Worm (Caenorhabditis elegans) whole organism, young adult: ENCODE data around the gene W08G11.5.
"Not testable (repeated sequence)": the region's sequence is repeated elsewhere in the genome, so short reads cannot be mapped to it uniquely, and the experiment has no call there.

ENCODE experiments used
- B0035.1 ChIP-seq: sonication (generic microtip); optimal IDR thresholded peaks from 2 replicates; lab custom pipeline; 2016; ENCODE audit warnings: missing genetic modification characterization, mild to moderate bottlenecking, missing compliant biosample characterization, missing genotype, missing genetic modification reagents
- B0261.1 ChIP-seq: sonication (generic microtip); optimal IDR thresholded peaks from 2 replicates; lab custom pipeline; 2016; ENCODE audit warnings: mild to moderate bottlenecking, missing genetic modification characterization, moderate library complexity, missing compliant biosample characterization
- D2030.7 ChIP-seq: fragments of 200-800 bp; sonication (Bioruptor generic); IDR thresholded peaks from 2 replicates; pipeline ENCODE4 v1.3.6; 2022; ENCODE audit warnings: missing genetic modification reagents, missing genetic modification characterization, missing compliant biosample characterization
- F23B12.7 ChIP-seq: sonication (generic microtip); optimal IDR thresholded peaks from 2 replicates; lab custom pipeline; 2017; ENCODE audit warnings: missing genetic modification characterization, mild to moderate bottlenecking, missing compliant biosample characterization, antibody characterized with exemption, moderate library complexity; ENCODE audit not compliant: insufficient read depth
- F49E8.2 ChIP-seq: sonication (generic microtip); optimal IDR thresholded peaks from 3 replicates; lab custom pipeline; 2017; ENCODE audit warnings: missing genetic modification characterization, mild to moderate bottlenecking, missing compliant biosample characterization, antibody characterized with exemption, moderate library complexity; ENCODE audit not compliant: insufficient read depth
- Y56A3A.18 ChIP-seq: fragments of 200-800 bp; sonication (Bioruptor generic); IDR thresholded peaks from 2 replicates; pipeline ENCODE4 v1.3.6; 2022; ENCODE audit warnings: missing genetic modification reagents, missing genetic modification characterization, missing compliant biosample characterization
- aptf-2 ChIP-seq: fragments of 200-800 bp; sonication (Bioruptor generic); conservative IDR thresholded peaks from 2 replicates; pipeline ENCODE4 v1.3.6; 2022; ENCODE audit warnings: missing genetic modification reagents, missing genetic modification characterization, missing compliant biosample characterization
- athp-1 ChIP-seq: sonication (generic microtip); optimal IDR thresholded peaks from 2 replicates; lab custom pipeline; 2017; ENCODE audit warnings: mild to moderate bottlenecking, missing genetic modification characterization, missing compliant biosample characterization
- attf-6 ChIP-seq: fragments of 200-800 bp; sonication (Bioruptor generic); IDR thresholded peaks from 2 replicates; pipeline ENCODE4 v1.3.6; 2022; ENCODE audit warnings: missing genetic modification reagents, missing genetic modification characterization, missing compliant biosample characterization
- cebp-2 ChIP-seq: fragments of 200-800 bp; sonication (Bioruptor generic); IDR thresholded peaks from 2 replicates; pipeline ENCODE4 v1.3.6; 2022; ENCODE audit warnings: missing genetic modification characterization, missing compliant biosample characterization
- ceh-100 ChIP-seq: fragments of 200-800 bp; sonication (Bioruptor generic); IDR thresholded peaks from 2 replicates; pipeline ENCODE4 v1.3.6; 2022; ENCODE audit warnings: missing genetic modification reagents, missing genetic modification characterization, missing compliant biosample characterization
- chd-7 ChIP-seq: sonication (generic microtip); optimal IDR thresholded peaks from 2 replicates; lab custom pipeline; 2016; ENCODE audit warnings: mild to moderate bottlenecking, missing genetic modification characterization, moderate library complexity, missing compliant biosample characterization
- die-1 ChIP-seq: sonication (generic microtip); optimal IDR thresholded peaks from 2 replicates; lab custom pipeline; 2016; ENCODE audit warnings: missing genotype, mild to moderate bottlenecking, missing genetic modification characterization, missing compliant biosample characterization
- dox-1 ChIP-seq: fragments of 200-800 bp; sonication (Bioruptor generic); IDR thresholded peaks from 2 replicates; pipeline ENCODE4 v1.3.6; 2022; ENCODE audit warnings: missing genetic modification reagents, missing genetic modification characterization, missing compliant biosample characterization
- efl-1 ChIP-seq: fragments of 150-350 bp; optimal IDR thresholded peaks from 2 replicates; lab custom pipeline; 2014; ENCODE audit warnings: missing biosample characterization, missing genetic modification reagents, missing genetic modification characterization
- egrh-3 ChIP-seq: fragments of 200-800 bp; sonication (Bioruptor generic); IDR thresholded peaks from 2 replicates; pipeline ENCODE4 v1.3.6; 2022; ENCODE audit warnings: missing genetic modification reagents, missing genetic modification characterization, missing compliant biosample characterization
- hmg-1.2 ChIP-seq: fragments of 200-800 bp; sonication (Bioruptor generic); IDR thresholded peaks from 2 replicates; pipeline ENCODE4 v1.3.6; 2022; ENCODE audit warnings: missing genetic modification reagents, missing genetic modification characterization, missing compliant biosample characterization
- hsf-1 ChIP-seq: fragments of 200-800 bp; sonication (Bioruptor generic); IDR thresholded peaks from 2 replicates; pipeline ENCODE4 v1.3.6; 2022; ENCODE audit warnings: missing genetic modification reagents, missing genetic modification characterization, missing compliant biosample characterization
- let-607 ChIP-seq, 2 experiments: fragments of 200-800 bp in 1 of 2; sonication (Bioruptor generic) in 1 of 2; sonication (generic microtip) in 1 of 2; optimal IDR thresholded peaks; 2 replicates each; lab custom pipeline; 2016 to 2018; ENCODE audit warnings: mild to moderate bottlenecking in 2 of 2, missing compliant biosample characterization in 2 of 2, missing genetic modification characterization in 2 of 2, moderate library complexity in 2 of 2, missing genotype in 1 of 2
- lin-26 ChIP-seq: fragments of 200-800 bp; sonication (Bioruptor generic); IDR thresholded peaks from 2 replicates; pipeline ENCODE4 v1.3.6; 2022; ENCODE audit warnings: missing genetic modification reagents, missing genetic modification characterization, missing compliant biosample characterization
- lin-40 ChIP-seq: sonication (generic microtip); optimal IDR thresholded peaks from 2 replicates; lab custom pipeline; 2016; ENCODE audit warnings: missing genetic modification characterization, mild to moderate bottlenecking, missing compliant biosample characterization, missing genotype, missing genetic modification reagents
- madf-10 ChIP-seq: sonication (generic microtip); optimal IDR thresholded peaks from 2 replicates; lab custom pipeline; 2016; ENCODE audit warnings: mild to moderate bottlenecking, missing genetic modification characterization, missing compliant biosample characterization
- mcd-1 ChIP-seq: fragments of 200-800 bp; sonication (Bioruptor generic); IDR thresholded peaks from 2 replicates; pipeline ENCODE4 v1.3.6; 2022; ENCODE audit warnings: missing genetic modification reagents, missing genetic modification characterization, missing compliant biosample characterization
- mxl-1 ChIP-seq: sonication (generic microtip); optimal IDR thresholded peaks from 2 replicates; lab custom pipeline; 2016; ENCODE audit warnings: missing genetic modification characterization, missing compliant biosample characterization
- nfyb-1 ChIP-seq: fragments of 200-800 bp; sonication (Bioruptor generic); IDR thresholded peaks from 2 replicates; pipeline ENCODE4 v1.3.6; 2022; ENCODE audit warnings: missing genetic modification reagents, missing genetic modification characterization, missing compliant biosample characterization
- nhr-80 ChIP-seq: sonication (generic microtip); optimal IDR thresholded peaks from 2 replicates; lab custom pipeline; 2016; ENCODE audit warnings: missing genetic modification characterization, missing compliant biosample characterization
- nhr-90 ChIP-seq: sonication (generic microtip); optimal IDR thresholded peaks from 2 replicates; lab custom pipeline; 2016; ENCODE audit warnings: missing genotype, mild to moderate bottlenecking, missing genetic modification characterization, missing compliant biosample characterization
- pbrm-1 ChIP-seq: fragments of 200-800 bp; sonication (Bioruptor generic); IDR thresholded peaks from 2 replicates; pipeline ENCODE4 v1.3.6; 2022; ENCODE audit warnings: missing genetic modification reagents, missing genetic modification characterization, missing compliant biosample characterization
- rec-8 ChIP-seq, 2 experiments: sonication (generic microtip); optimal IDR thresholded peaks; 2 replicates each; lab custom pipeline; 2016; ENCODE audit warnings: mild to moderate bottlenecking in 2 of 2, missing genetic modification characterization in 2 of 2, missing genetic modification reagents in 2 of 2, missing genotype in 2 of 2, missing biosample characterization in 1 of 2, missing compliant biosample characterization in 1 of 2, moderate library complexity in 1 of 2
- rpc-1 ChIP-seq, 2 experiments: fragments of 150-350 bp in 1 of 2; sonication (generic microtip) in 1 of 2; optimal IDR thresholded peaks; 2 replicates each; lab custom pipeline; 2014 to 2018; ENCODE audit warnings: missing biosample characterization in 1 of 2, missing genetic modification characterization in 1 of 2, missing genetic modification reagents in 1 of 2, missing genotype in 1 of 2
- snpc-1.1 ChIP-seq: sonication (generic microtip); optimal IDR thresholded peaks from 2 replicates; lab custom pipeline; 2017; ENCODE audit warnings: missing genetic modification characterization, mild to moderate bottlenecking, missing compliant biosample characterization, antibody characterized with exemption, moderate library complexity, missing genotype, missing genetic modification reagents; ENCODE audit not compliant: insufficient read depth
- snpc-4 ChIP-seq, 5 experiments: fragments of 150-350 bp in 1 of 5; sonication (generic microtip) in 4 of 5; optimal IDR thresholded peaks; 2 replicates each; lab custom pipeline; 2014 to 2018; ENCODE audit warnings: missing genetic modification characterization in 5 of 5, missing biosample characterization in 3 of 5, antibody characterized with exemption in 2 of 5, mild to moderate bottlenecking in 2 of 5, missing compliant biosample characterization in 2 of 5, missing genotype in 2 of 5, moderate library complexity in 2 of 5, missing genetic modification reagents in 1 of 5
- tbp1 ChIP-seq: fragments of 200-800 bp; sonication (Bioruptor generic); optimal IDR thresholded peaks from 2 replicates; lab custom pipeline; 2018; ENCODE audit warnings: mild to moderate bottlenecking, missing genetic modification characterization, missing compliant biosample characterization
- zim-3 ChIP-seq: sonication (generic microtip); optimal IDR thresholded peaks from 2 replicates; lab custom pipeline; 2017; ENCODE audit warnings: mild to moderate bottlenecking, missing genetic modification characterization, moderate library complexity, missing compliant biosample characterization
- ztf-18 ChIP-seq: sonication (generic microtip); optimal IDR thresholded peaks from 2 replicates; lab custom pipeline; 2016; ENCODE audit warnings: missing genotype, mild to moderate bottlenecking, missing genetic modification characterization, missing compliant biosample characterization
- ztf-25 ChIP-seq: fragments of 200-800 bp; sonication (Bioruptor generic); IDR thresholded peaks from 2 replicates; pipeline ENCODE4 v1.3.6; 2022; ENCODE audit warnings: missing genetic modification reagents, missing genetic modification characterization, missing compliant biosample characterization

Gene W08G11.5

DNA sequence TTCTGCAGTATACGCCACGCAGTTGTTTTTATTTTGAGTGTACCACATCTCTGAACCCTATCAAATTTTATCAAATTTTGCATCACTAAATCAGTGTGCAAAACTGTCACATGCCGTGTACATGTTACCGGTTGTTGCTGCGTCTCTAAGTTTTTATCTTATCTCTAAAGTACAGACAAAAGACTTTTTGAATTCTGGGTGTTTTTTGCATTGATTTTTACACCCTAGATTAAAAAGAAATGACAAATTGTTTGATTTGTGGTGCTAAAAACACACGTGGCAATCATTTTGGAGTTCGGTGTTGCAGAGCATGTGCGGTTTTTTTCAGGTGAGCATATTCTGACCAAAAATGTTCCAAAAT lies 4.1 kb downstream of the W08G11.5 start, which contains the start of gene nhr-193:
TSS of gene nhr-193 (plus strand) at position 51 of the 361 bp plus-strand sequence.
- no peak for TF ChIP-seq aptf-2 (GFP tag; lab: Robert Waterston, UW)
- peak; percentile 24 for TF ChIP-seq nhr-80 (tag; lab: Kevin White, UChicago)

DNA sequence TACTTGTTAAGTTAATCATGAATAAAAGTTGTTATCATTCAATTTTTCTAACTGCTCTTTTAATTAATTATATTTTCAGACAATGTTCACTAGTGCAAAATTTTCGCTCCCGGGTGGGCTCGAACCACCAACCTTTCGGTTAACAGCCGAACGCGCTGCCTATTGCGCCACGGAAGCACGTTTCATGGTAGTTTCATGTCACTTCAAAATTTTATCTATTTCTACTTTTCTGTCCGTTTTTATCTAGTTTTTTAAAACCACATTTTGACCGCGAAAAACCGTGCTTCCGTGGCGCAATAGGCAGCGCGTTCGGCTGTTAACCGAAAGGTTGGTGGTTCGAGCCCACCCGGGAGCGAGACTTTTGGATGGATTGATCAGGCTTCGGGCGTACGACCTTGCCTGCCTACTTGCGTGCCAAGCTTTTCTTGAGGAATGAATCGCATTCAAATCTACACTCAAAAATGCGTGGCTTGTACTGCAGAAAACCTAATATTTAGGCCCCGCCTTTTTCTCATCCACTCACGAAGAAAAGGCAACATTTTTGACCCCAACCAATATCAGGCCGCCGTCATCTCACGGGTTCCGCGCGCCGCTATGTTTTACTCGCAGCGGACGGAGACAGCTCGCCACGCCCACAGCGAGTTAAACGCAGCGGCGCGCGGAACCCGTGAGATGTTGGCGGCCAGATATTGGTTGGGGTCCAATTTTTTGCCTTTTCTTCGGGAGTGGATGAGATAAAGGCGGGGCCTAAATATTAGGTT lies 4.6 kb downstream of the W08G11.5 start:
- 0 out of 2 replicates have a peak, but pooled peaks have one; percentile 35 for TF ChIP-seq dox-1 (GFP tag; lab: Robert Waterston, UW)
- 0 out of 2 replicates have a peak, but pooled peaks have one; percentile 17 for TF ChIP-seq egrh-3
- TF ChIP-seq hsf-1 (GFP tag; lab: Robert Waterston, UW) = 0 out of 2 replicates have a peak, but pooled peaks have one; percentile 12
- peak; percentile 67 for TF ChIP-seq B0261.1 (tag; lab: Kevin White, UChicago)
- 0 out of 2 replicates have a peak, but pooled peaks have one; percentile 40 for TF ChIP-seq mcd-1 (GFP tag; lab: Robert Waterston, UW)
- TF ChIP-seq tbp1 = peak; percentile 82
- 0 out of 2 replicates have a peak, but pooled peaks have one; percentile 43 for TF ChIP-seq pbrm-1 (GFP tag; lab: Robert Waterston, UW)
- peak; percentile 10 for TF ChIP-seq madf-10 (tag; lab: Kevin White, UChicago)
- TF ChIP-seq D2030.7 = 0 out of 2 replicates have a peak, but pooled peaks have one; percentile 34
- TF ChIP-seq cebp-2 (GFP tag; lab: Robert Waterston, UW) = 0 out of 2 replicates have a peak, but pooled peaks have one; percentile 64
- TF ChIP-seq die-1 (tag; lab: Kevin White, UChicago) = peak; percentile 13
- TF ChIP-seq hmg-1.2 = peak; percentile 33; the same call in 1 of the 2 replicates
- peak; percentile 0 for TF ChIP-seq F49E8.2
- TF ChIP-seq nhr-90 (tag; lab: Kevin White, UChicago) = peak; percentile 10
- TF ChIP-seq rpc-1 (optimal IDR thresholded peaks at IDR 0.05; lab: Kevin White, UChicago) = peak; percentile 54
- peak; percentile 72 for TF ChIP-seq rpc-1 (tag; optimal IDR thresholded peaks at IDR 0.05; lab: Kevin White, UChicago)
- TF ChIP-seq snpc-4 (GFP tag; optimal IDR thresholded peaks at IDR 0.05; lab: Kevin White, UChicago) = not testable (repeated sequence)
- peak in 2 of 4 experiments; percentile 77 to 81 for TF ChIP-seq snpc-4 (tag; optimal IDR thresholded peaks at IDR 0.05; lab: Kevin White, UChicago)
- TF ChIP-seq ztf-18 (tag; lab: Kevin White, UChicago) = peak; percentile 34
- peak; percentile 36; the same call in 1 of the 2 replicates for TF ChIP-seq lin-26 (GFP tag; lab: Robert Waterston, UW)
- 0 out of 2 replicates have a peak, but pooled peaks have one; percentile 2 for TF ChIP-seq ztf-25

DNA sequence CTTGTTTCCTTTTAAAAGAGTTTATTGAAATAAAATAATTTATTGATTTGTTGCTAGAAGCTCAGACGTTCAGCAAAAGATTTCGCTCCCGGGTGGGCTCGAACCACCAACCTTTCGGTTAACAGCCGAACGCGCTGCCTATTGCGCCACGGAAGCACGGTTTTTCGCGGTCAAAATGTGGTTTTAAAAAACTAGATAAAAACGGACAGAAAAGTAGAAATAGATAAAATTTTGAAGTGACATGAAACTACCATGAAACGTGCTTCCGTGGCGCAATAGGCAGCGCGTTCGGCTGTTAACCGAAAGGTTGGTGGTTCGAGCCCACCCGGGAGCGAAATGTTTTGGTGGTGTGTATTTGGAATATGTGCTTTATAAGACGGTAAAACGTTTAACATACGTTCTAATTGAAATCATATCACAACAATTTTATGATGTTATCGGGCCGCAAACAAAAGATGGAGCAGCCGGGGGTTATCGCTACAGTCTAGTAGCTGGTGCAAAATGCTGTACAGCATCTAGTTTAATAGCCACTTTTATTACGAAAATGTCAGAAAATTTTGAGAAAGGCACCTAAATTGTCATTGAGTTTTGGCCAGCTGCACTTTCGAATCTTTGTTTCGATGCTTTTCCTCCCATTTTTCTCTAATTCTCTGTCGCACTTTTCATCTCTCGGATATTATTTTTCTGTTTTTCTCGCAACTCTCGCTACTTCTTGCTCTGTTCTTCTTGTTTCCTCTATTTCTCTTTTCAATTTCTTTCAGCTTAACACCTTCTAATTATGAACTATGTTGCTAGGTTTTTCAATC lies 7.8 kb downstream of the W08G11.5 start, which contains the start of gene slc-9B.2:
TSS of gene slc-9B.2 (plus strand) at position 756 of the 806 bp plus-strand sequence.
- TF ChIP-seq nhr-90 (tag; lab: Kevin White, UChicago) (peak; percentile 41), mxl-1 (tag; lab: Kevin White, UChicago) (peak; percentile 16), rec-8 (tag; optimal IDR thresholded peaks at IDR 0.05; lab: Kevin White, UChicago) (peak in 1 of 2 experiments; percentile 11), snpc-1.1 (tag; lab: Kevin White, UChicago) (peak; percentile 18), lin-40 (tag; lab: Kevin White, UChicago) (peak; percentile 25), Y56A3A.18 (GFP tag; lab: Robert Waterston, UW) (peak; percentile 60; the same call in 1 of the 2 replicates), die-1 (tag; lab: Kevin White, UChicago) (peak; percentile 46), let-607 (tag; optimal IDR thresholded peaks at IDR 0.05; lab: Kevin White, UChicago) (peak in 1 of 2 experiments; percentile 24), zim-3 (peak; percentile 53), madf-10 (tag; lab: Kevin White, UChicago) (peak; percentile 49), chd-7 (tag; lab: Kevin White, UChicago) (peak; percentile 23), D2030.7 (peak; percentile 63), F49E8.2 (peak; percentile 54), rpc-1 (optimal IDR thresholded peaks at IDR 0.05; lab: Kevin White, UChicago) (peak; percentile 63), rpc-1 (tag; optimal IDR thresholded peaks at IDR 0.05; lab: Kevin White, UChicago) (peak; percentile 80), attf-6 (GFP tag; lab: Robert Waterston, UW) (peak; percentile 76; the same call in 1 of the 2 replicates), nfyb-1 (GFP tag; lab: Robert Waterston, UW) (peak; percentile 82), F23B12.7 (peak; percentile 40), pbrm-1 (GFP tag; lab: Robert Waterston, UW) (peak; percentile 62; the same call in 1 of the 2 replicates), B0035.1 (peak; percentile 25), ztf-18 (tag; lab: Kevin White, UChicago) (peak; percentile 60), snpc-4 (tag; optimal IDR thresholded peaks at IDR 0.05; lab: Kevin White, UChicago) (peak; percentile 7 to 77 (median 42)), athp-1 (tag; lab: Kevin White, UChicago) (peak; percentile 11), B0261.1 (tag; lab: Kevin White, UChicago) (peak; percentile 75), efl-1 (GFP tag; lab: Kevin White, UChicago) (peak; percentile 2), ceh-100 (GFP tag; lab: Robert Waterston, UW) (peak; percentile 10; the same call in 1 of the 2 replicates), hmg-1.2 (peak; percentile 48)
- TF ChIP-seq snpc-4 (GFP tag; optimal IDR thresholded peaks at IDR 0.05; lab: Kevin White, UChicago) = not testable (repeated sequence)
